Worm (Caenorhabditis elegans) whole organism, midembryonic: ENCODE data around the gene pitr-4.

ENCODE experiments used
- T22C8.4 ChIP-seq: fragments of 200-800 bp; sonication (Bioruptor generic); IDR thresholded peaks from 2 replicates; pipeline ENCODE4 v1.3.6; 2022; ENCODE audit warnings: missing genetic modification characterization, missing compliant biosample characterization
- cog-1 ChIP-seq: sonication (generic microtip); optimal IDR thresholded peaks from 2 replicates; lab custom pipeline; 2016; ENCODE audit warnings: missing genetic modification characterization, missing compliant biosample characterization
- flt-1 ChIP-seq: fragments of 200-800 bp; sonication (Bioruptor generic); IDR thresholded peaks from 2 replicates; pipeline ENCODE4 v1.3.6; 2022; ENCODE audit warnings: missing genetic modification characterization, missing compliant biosample characterization
- klf-2 ChIP-seq: fragments of 200-800 bp; sonication (Bioruptor generic); conservative IDR thresholded peaks from 2 replicates; pipeline ENCODE4 v1.3.6; 2022; ENCODE audit warnings: missing genetic modification reagents, missing genetic modification characterization, missing compliant biosample characterization
- med-1 ChIP-seq: sonication (generic microtip); optimal IDR thresholded peaks from 2 replicates; lab custom pipeline; 2017; ENCODE audit warnings: missing genetic modification characterization, mild to moderate bottlenecking, missing compliant biosample characterization, antibody characterized with exemption, missing genetic modification reagents; ENCODE audit not compliant: insufficient read depth
- ref-1 ChIP-seq: fragments of 200-800 bp; sonication (Bioruptor generic); conservative IDR thresholded peaks from 2 replicates; pipeline ENCODE4 v1.3.6; 2022; ENCODE audit warnings: missing genetic modification reagents, missing genetic modification characterization, missing compliant biosample characterization
- tab-1 ChIP-seq: fragments of 200-800 bp; sonication (Bioruptor generic); IDR thresholded peaks from 2 replicates; pipeline ENCODE4 v1.3.6; 2022; ENCODE audit warnings: missing genetic modification characterization, missing compliant biosample characterization
- ztf-23 ChIP-seq: fragments of 200-800 bp; sonication (Bioruptor generic); IDR thresholded peaks from 2 replicates; pipeline ENCODE4 v1.3.6; 2022; ENCODE audit warnings: missing genetic modification reagents, missing genetic modification characterization, missing compliant biosample characterization
- ztf-29 ChIP-seq: fragments of 200-800 bp; sonication (Bioruptor generic); IDR thresholded peaks from 2 replicates; pipeline ENCODE4 v1.3.6; 2022; ENCODE audit warnings: missing genetic modification reagents, missing genetic modification characterization, missing compliant biosample characterization

- TF ChIP-seq flt-1 (GFP tag; lab: Robert Waterston, UW) (no peak), ztf-29 (GFP tag; lab: Robert Waterston, UW) (no peak), tab-1 (no peak), med-1 (no peak), ztf-23 (no peak), klf-2 (GFP tag; lab: Robert Waterston, UW) (no peak), T22C8.4 (GFP tag; lab: Robert Waterston, UW) (no peak), cog-1 (tag; lab: Kevin White, UChicago) (no peak), ref-1 (no peak)
Measured at ce11 chrV:9701861-9702260, 40.4 kb upstream of the pitr-4 start.
